Worm (Caenorhabditis elegans) whole organism, L1 larva: ENCODE measurements around the gene C08B6.14.

ENCODE experiments used
- ama-1 ChIP-seq: fragments of 150-350 bp; optimal IDR thresholded peaks from 2 replicates; lab custom pipeline; 2014
- egl-27 ChIP-seq, 2 experiments: fragments of 150-350 bp in 1 of 2; sonication (generic microtip); optimal IDR thresholded peaks; 3 replicates each; lab custom pipeline; 2017 to 2018; ENCODE audit warnings: missing biosample characterization in 2 of 2, missing genetic modification characterization in 2 of 2, missing genetic modification reagents in 2 of 2
- fos-1 ChIP-seq: fragments of 150-350 bp; optimal IDR thresholded peaks from 2 replicates; lab custom pipeline; 2014; ENCODE audit warnings: missing biosample characterization, missing genetic modification characterization
- lin-13 ChIP-seq: fragments of 150-350 bp; optimal IDR thresholded peaks from 2 replicates; lab custom pipeline; 2014; ENCODE audit warnings: missing biosample characterization, missing genetic modification reagents, missing genetic modification characterization
- lin-35 ChIP-seq, 2 experiments: fragments of 150-350 bp; optimal IDR thresholded peaks; 2 replicates each; lab custom pipeline; 2014; ENCODE audit warnings: missing biosample characterization in 2 of 2, missing genetic modification characterization in 2 of 2, missing genetic modification reagents in 2 of 2
- lir-3 ChIP-seq: sonication (generic microtip); optimal IDR thresholded peaks from 2 replicates; lab custom pipeline; 2016; ENCODE audit warnings: mild to moderate bottlenecking, missing genetic modification characterization, moderate library complexity, missing compliant biosample characterization; ENCODE audit not compliant: poor library complexity
- nhr-237 ChIP-seq: fragments of 150-350 bp; optimal IDR thresholded peaks from 2 replicates; lab custom pipeline; 2014; ENCODE audit warnings: missing biosample characterization, missing genetic modification characterization
- nhr-76 ChIP-seq: sonication (generic microtip); optimal IDR thresholded peaks from 2 replicates; lab custom pipeline; 2017; ENCODE audit warnings: missing biosample characterization, missing genetic modification characterization
- rnt-1 ChIP-seq: sonication (generic microtip); optimal IDR thresholded peaks from 2 replicates; lab custom pipeline; 2016; ENCODE audit warnings: mild to moderate bottlenecking, missing genetic modification characterization, moderate library complexity, missing compliant biosample characterization
- snpc-4 ChIP-seq: fragments of 150-350 bp; optimal IDR thresholded peaks from 2 replicates; lab custom pipeline; 2014; ENCODE audit warnings: missing biosample characterization, missing genetic modification characterization
- unc-130 ChIP-seq: fragments of 150-350 bp; optimal IDR thresholded peaks from 2 replicates; lab custom pipeline; 2017; ENCODE audit warnings: missing biosample characterization, missing genetic modification characterization, inconsistent platforms
- ztf-4 ChIP-seq: fragments of 150-350 bp; optimal IDR thresholded peaks from 2 replicates; lab custom pipeline; 2014; ENCODE audit warnings: missing biosample characterization, missing genetic modification characterization

- TF ChIP-seq fos-1 (tag; lab: Kevin White, UChicago) (no peak), egl-27 (tag; optimal IDR thresholded peaks at IDR 0.05; lab: Kevin White, UChicago) (no peak), ama-1 (lab: Kevin White, UChicago) (no peak), rnt-1 (tag; lab: Kevin White, UChicago) (no peak), ztf-4 (no peak), snpc-4 (tag; lab: Kevin White, UChicago) (no peak), unc-130 (tag; lab: Kevin White, UChicago) (no peak), lin-13 (GFP tag; lab: Kevin White, UChicago) (no peak), lin-35 (GFP tag; optimal IDR thresholded peaks at IDR 0.05; lab: Kevin White, UChicago) (no peak), lir-3 (no peak), nhr-237 (no peak), nhr-76 (tag; lab: Kevin White, UChicago) (no peak)
Measured at ce11 chrV:10120898-10121297, 19.1 kb upstream of the C08B6.14 start, which contains the start of gene srxa-18.
